Fruit fly (Drosophila melanogaster) whole organism, pupa: ENCODE measurements around the gene CG4586.
A peak's percentile ranks its signal among the peaks of the same experiment; 100 is the strongest.

Experiments
- CG10348 ChIP-seq: fragments of 200-800 bp; sonication (Bioruptor generic); IDR thresholded peaks from 2 replicates; pipeline ENCODE4 v1.3.6; 2022; ENCODE audit warnings: missing biosample characterization, missing genetic modification characterization
- CG12605 ChIP-seq: fragments of 200-800 bp; sonication (Bioruptor generic); IDR thresholded peaks from 2 replicates; pipeline ENCODE4 v1.3.6; 2022; ENCODE audit warnings: missing biosample characterization, missing genetic modification characterization
- CG13204 ChIP-seq: fragments of 200-800 bp; sonication (Bioruptor generic); optimal IDR thresholded peaks from 2 replicates; lab custom pipeline; 2018; ENCODE audit warnings: missing biosample characterization, mild to moderate bottlenecking, missing genetic modification characterization, moderate library complexity
- CG14655 ChIP-seq: fragments of 200-800 bp; sonication (Bioruptor generic); optimal IDR thresholded peaks from 3 replicates; lab custom pipeline; 2017; ENCODE audit warnings: mild to moderate bottlenecking, missing biosample characterization, missing genetic modification reagents, missing genetic modification characterization
- CG15710 ChIP-seq: fragments of 200-800 bp; sonication (Bioruptor generic); optimal IDR thresholded peaks from 2 replicates; lab custom pipeline; 2018; ENCODE audit warnings: missing biosample characterization, mild to moderate bottlenecking, missing genetic modification characterization, moderate library complexity
- CG17806 ChIP-seq: fragments of 200-800 bp; sonication (Bioruptor generic); optimal IDR thresholded peaks from 2 replicates; lab custom pipeline; 2018; ENCODE audit warnings: missing biosample characterization, mild to moderate bottlenecking, missing genetic modification characterization, moderate library complexity
- CG32121 ChIP-seq: fragments of 200-800 bp; sonication (Bioruptor generic); IDR thresholded peaks from 2 replicates; pipeline ENCODE4 v1.3.6; 2022; ENCODE audit warnings: missing biosample characterization, missing genetic modification characterization
- CG34367 ChIP-seq: fragments of 200-800 bp; sonication (Bioruptor generic); optimal IDR thresholded peaks from 2 replicates; lab custom pipeline; 2018; ENCODE audit warnings: missing biosample characterization, mild to moderate bottlenecking, missing genetic modification characterization
- CG4496 ChIP-seq: fragments of 200-800 bp; sonication (Bioruptor generic); IDR thresholded peaks from 3 replicates; pipeline ENCODE4 v1.3.6; 2022; ENCODE audit warnings: missing biosample characterization, missing genetic modification characterization
- CG8159 ChIP-seq: fragments of 200-800 bp; sonication (Bioruptor generic); optimal IDR thresholded peaks from 3 replicates; lab custom pipeline; 2018; ENCODE audit warnings: missing biosample characterization, mild to moderate bottlenecking, missing genetic modification characterization, moderate library complexity
- CG8301 ChIP-seq: fragments of 200-800 bp; sonication (Bioruptor generic); optimal IDR thresholded peaks from 2 replicates; lab custom pipeline; 2018; ENCODE audit warnings: missing biosample characterization, mild to moderate bottlenecking, missing genetic modification characterization
- CG9948 ChIP-seq: fragments of 200-800 bp; sonication (Bioruptor generic); optimal IDR thresholded peaks from 2 replicates; lab custom pipeline; 2018; ENCODE audit warnings: missing biosample characterization, mild to moderate bottlenecking, missing genetic modification characterization, moderate library complexity
- D1 ChIP-seq: fragments of 200-800 bp; sonication (Bioruptor generic); optimal IDR thresholded peaks from 2 replicates; lab custom pipeline; 2018; ENCODE audit warnings: missing biosample characterization, mild to moderate bottlenecking, missing genetic modification characterization, moderate library complexity
- EcR ChIP-seq: fragments of 200-800 bp; sonication (Bioruptor generic); optimal IDR thresholded peaks from 3 replicates; lab custom pipeline; 2019; ENCODE audit warnings: missing biosample characterization, missing genetic modification characterization, mild to moderate bottlenecking, moderate library complexity, missing genetic modification reagents
- Ets98B ChIP-seq: fragments of 200-800 bp; sonication (Bioruptor generic); IDR thresholded peaks from 2 replicates; pipeline ENCODE4 v1.3.6; 2022; ENCODE audit warnings: missing biosample characterization, missing genetic modification characterization
- Pif1A ChIP-seq: fragments of 200-800 bp; sonication (Bioruptor generic); optimal IDR thresholded peaks from 3 replicates; lab custom pipeline; 2016; ENCODE audit warnings: missing biosample characterization, missing genetic modification characterization
- Pif1B ChIP-seq: fragments of 200-800 bp; sonication (Bioruptor generic); optimal IDR thresholded peaks from 3 replicates; lab custom pipeline; 2016; ENCODE audit warnings: missing biosample characterization, missing genetic modification characterization
- Snoo ChIP-seq: fragments of 200-800 bp; sonication (Bioruptor generic); optimal IDR thresholded peaks from 3 replicates; lab custom pipeline; 2017; ENCODE audit warnings: missing biosample characterization, mild to moderate bottlenecking, missing genetic modification characterization, inconsistent platforms
- fd96Ca ChIP-seq: fragments of 200-800 bp; sonication (Bioruptor generic); IDR thresholded peaks from 3 replicates; pipeline ENCODE4 v1.3.6; 2022; ENCODE audit warnings: missing biosample characterization, missing genetic modification characterization
- gl ChIP-seq: fragments of 200-800 bp; sonication (Bioruptor generic); optimal IDR thresholded peaks from 2 replicates; lab custom pipeline; 2018; ENCODE audit warnings: missing biosample characterization, mild to moderate bottlenecking, missing genetic modification characterization
- rn ChIP-seq: fragments of 200-800 bp; sonication (Bioruptor generic); IDR thresholded peaks from 2 replicates; pipeline ENCODE4 v1.3.6; 2022; ENCODE audit warnings: missing biosample characterization, missing genetic modification characterization

CG4586 gene

dm6 chrX:6973340-6973739, 3.6 kb downstream of the CG4586 start, which contains the start of gene CG3040:
TSS of gene CG3040 (minus strand) at chrX:6973393.
- TF ChIP-seq CG34367 (no peak), CG10348 (GFP tag; lab: Robert Waterston, UW) (no peak), CG15710 (tag; lab: Kevin White, UChicago) (peak; percentile 8), EcR (GFP tag; lab: Kevin White, UChicago) (no peak), rn (GFP tag; lab: Robert Waterston, UW) (no peak), CG14655 (GFP tag; lab: Kevin White, UChicago) (peak; percentile 12), Pif1A (no peak), Pif1B (no peak), fd96Ca (GFP tag; lab: Robert Waterston, UW) (no peak), CG8159 (tag; lab: Kevin White, UChicago) (peak; percentile 18), CG32121 (GFP tag; lab: Robert Waterston, UW) (no peak), CG13204 (GFP tag; lab: Kevin White, UChicago) (no peak), CG9948 (tag; lab: Kevin White, UChicago) (peak; percentile 9), gl (tag; lab: Kevin White, UChicago) (no peak), CG12605 (GFP tag; lab: Robert Waterston, UW) (no peak), CG4496 (GFP tag; lab: Robert Waterston, UW) (peak; percentile 54), Ets98B (GFP tag; lab: Robert Waterston, UW) (0 out of 2 replicates have a peak, but pooled peaks have one; percentile 28), CG8301 (tag; lab: Kevin White, UChicago) (no peak), CG17806 (tag; lab: Kevin White, UChicago) (peak; percentile 34), D1 (peak; percentile 63), Snoo (tag; lab: Kevin White, UChicago) (no peak)

dm6 chrX:6974221-6974620, 4.5 kb downstream of the CG4586 start:
- TF ChIP-seq CG17806 (tag; lab: Kevin White, UChicago), result no peak
- TF ChIP-seq CG4496 (GFP tag; lab: Robert Waterston, UW), result no peak
- no peak for TF ChIP-seq Ets98B (GFP tag; lab: Robert Waterston, UW)
- no peak for TF ChIP-seq CG15710 (tag; lab: Kevin White, UChicago)
- TF ChIP-seq CG10348 (GFP tag; lab: Robert Waterston, UW), result no peak
- no peak for TF ChIP-seq D1
- TF ChIP-seq CG12605 (GFP tag; lab: Robert Waterston, UW), result no peak
- TF ChIP-seq CG8159 (tag; lab: Kevin White, UChicago), result no peak
- TF ChIP-seq rn (GFP tag; lab: Robert Waterston, UW), result no peak
- no peak for TF ChIP-seq CG13204 (GFP tag; lab: Kevin White, UChicago)
- TF ChIP-seq Pif1A, result no peak
- TF ChIP-seq CG8301 (tag; lab: Kevin White, UChicago), result no peak
- TF ChIP-seq EcR (GFP tag; lab: Kevin White, UChicago), result no peak
- TF ChIP-seq Snoo (tag; lab: Kevin White, UChicago), result no peak

dm6 chrX:6976364-6976763, 6.6 kb downstream of the CG4586 start:
- TF ChIP-seq Ets98B (GFP tag; lab: Robert Waterston, UW) (peak; percentile 35; the same call in 1 of the 2 replicates), CG14655 (GFP tag; lab: Kevin White, UChicago) (peak; percentile 14), CG32121 (GFP tag; lab: Robert Waterston, UW) (no peak), CG8301 (tag; lab: Kevin White, UChicago) (peak; percentile 8), rn (GFP tag; lab: Robert Waterston, UW) (no peak), CG15710 (tag; lab: Kevin White, UChicago) (peak; percentile 44), gl (tag; lab: Kevin White, UChicago) (no peak), CG8159 (tag; lab: Kevin White, UChicago) (peak; percentile 59), CG17806 (tag; lab: Kevin White, UChicago) (peak; percentile 50), Snoo (tag; lab: Kevin White, UChicago) (no peak), Pif1A (peak; percentile 28), CG34367 (peak; percentile 34), fd96Ca (GFP tag; lab: Robert Waterston, UW) (0 out of 3 replicates have a peak, but pooled peaks have one; percentile 47), CG9948 (tag; lab: Kevin White, UChicago) (peak; percentile 37), CG10348 (GFP tag; lab: Robert Waterston, UW) (no peak), Pif1B (peak; percentile 2), D1 (no peak), CG4496 (GFP tag; lab: Robert Waterston, UW) (peak; percentile 27; the same call in 1 of the 3 replicates), CG13204 (GFP tag; lab: Kevin White, UChicago) (no peak), CG12605 (GFP tag; lab: Robert Waterston, UW) (no peak), EcR (GFP tag; lab: Kevin White, UChicago) (no peak)

- TF ChIP-seq EcR (GFP tag; lab: Kevin White, UChicago) (no peak), CG4496 (GFP tag; lab: Robert Waterston, UW) (no peak), rn (GFP tag; lab: Robert Waterston, UW) (no peak), CG8301 (tag; lab: Kevin White, UChicago) (no peak), CG32121 (GFP tag; lab: Robert Waterston, UW) (no peak), fd96Ca (GFP tag; lab: Robert Waterston, UW) (no peak), CG8159 (tag; lab: Kevin White, UChicago) (no peak), CG17806 (tag; lab: Kevin White, UChicago) (no peak), CG12605 (GFP tag; lab: Robert Waterston, UW) (no peak), Snoo (tag; lab: Kevin White, UChicago) (no peak), Pif1B (no peak), D1 (no peak), CG13204 (GFP tag; lab: Kevin White, UChicago) (no peak), CG9948 (tag; lab: Kevin White, UChicago) (no peak), CG10348 (GFP tag; lab: Robert Waterston, UW) (no peak), CG15710 (tag; lab: Kevin White, UChicago) (no peak), gl (tag; lab: Kevin White, UChicago) (no peak)
Measured at dm6 chrX:6976911-6977310, 7.2 kb downstream of the CG4586 start.

- TF ChIP-seq Ets98B (GFP tag; lab: Robert Waterston, UW) (peak; percentile 35), CG15710 (tag; lab: Kevin White, UChicago) (no peak), CG12605 (GFP tag; lab: Robert Waterston, UW) (peak; percentile 45; the same call in 1 of the 2 replicates), CG13204 (GFP tag; lab: Kevin White, UChicago) (peak; percentile 12), Pif1A (peak; percentile 29), CG17806 (tag; lab: Kevin White, UChicago) (no peak), D1 (no peak), Snoo (tag; lab: Kevin White, UChicago) (no peak), CG4496 (GFP tag; lab: Robert Waterston, UW) (no peak; the same call in 2 of the 3 replicates), EcR (GFP tag; lab: Kevin White, UChicago) (peak; percentile 24), gl (tag; lab: Kevin White, UChicago) (no peak), fd96Ca (GFP tag; lab: Robert Waterston, UW) (0 out of 3 replicates have a peak, but pooled peaks have one; percentile 43), rn (GFP tag; lab: Robert Waterston, UW) (no peak), CG34367 (no peak), CG8159 (tag; lab: Kevin White, UChicago) (no peak), CG14655 (GFP tag; lab: Kevin White, UChicago) (no peak), CG10348 (GFP tag; lab: Robert Waterston, UW) (no peak), CG32121 (GFP tag; lab: Robert Waterston, UW) (peak; percentile 50), Pif1B (peak; percentile 51), CG9948 (tag; lab: Kevin White, UChicago) (no peak), CG8301 (tag; lab: Kevin White, UChicago) (no peak)
Measured at dm6 chrX:6981470-6981952, 11.8 kb downstream of the CG4586 start.
